Worm (Caenorhabditis elegans) whole organism, L1 larva: Measurements from ENCODE around the gene T07H3.7.

Experiments used
- dpl-1 ChIP-seq, 3 experiments: fragments of 150-350 bp in 2 of 3; sonication (generic microtip) in 1 of 3; optimal IDR thresholded peaks; 2 replicates each; lab custom pipeline; 2014 to 2017; ENCODE audit warnings: missing biosample characterization in 3 of 3, missing genetic modification characterization in 3 of 3, missing genetic modification reagents in 3 of 3
- efl-1 ChIP-seq, 4 experiments: fragments of 150-350 bp; optimal IDR thresholded peaks in 3 of 4; peaks in 1 of 4; 1 replicate in 1 of 4; 2 replicates in 3 of 4; lab custom pipeline; 2014; ENCODE audit warnings: missing biosample characterization in 2 of 4, missing genetic modification characterization in 2 of 4, missing genetic modification reagents in 2 of 4
- hlh-17 ChIP-seq: fragments of 200-800 bp; sonication (Bioruptor generic); optimal IDR thresholded peaks from 2 replicates; lab custom pipeline; 2018; ENCODE audit warnings: missing genetic modification characterization, mild to moderate bottlenecking, missing compliant biosample characterization, moderate library complexity, borderline replicate concordance
- lin-13 ChIP-seq: fragments of 150-350 bp; optimal IDR thresholded peaks from 2 replicates; lab custom pipeline; 2014; ENCODE audit warnings: missing biosample characterization, missing genetic modification reagents, missing genetic modification characterization
- lin-39 ChIP-seq: fragments of 150-350 bp; optimal IDR thresholded peaks from 2 replicates; lab custom pipeline; 2014; ENCODE audit warnings: missing biosample characterization, missing genetic modification reagents, missing genetic modification characterization
- pag-3 ChIP-seq: sonication (generic microtip); optimal IDR thresholded peaks from 2 replicates; lab custom pipeline; 2017; ENCODE audit warnings: missing genetic modification characterization, mild to moderate bottlenecking, missing compliant biosample characterization, antibody characterized with exemption, borderline replicate concordance; ENCODE audit not compliant: insufficient read depth
- pax-3 ChIP-seq: fragments of 200-800 bp; sonication (Bioruptor generic); optimal IDR thresholded peaks from 2 replicates; lab custom pipeline; 2018; ENCODE audit warnings: mild to moderate bottlenecking, missing genetic modification characterization, moderate library complexity, missing compliant biosample characterization
- pqm-1 ChIP-seq: sonication (generic microtip); optimal IDR thresholded peaks from 3 replicates; lab custom pipeline; 2017; ENCODE audit warnings: missing biosample characterization, missing genetic modification characterization
- unc-30 ChIP-seq: sonication (generic microtip); optimal IDR thresholded peaks from 2 replicates; lab custom pipeline; 2017; ENCODE audit warnings: missing biosample characterization, missing genetic modification characterization

ce11 chrII:1545625-1546024 is 44.1 kb downstream of the T07H3.7 start, which contains the start of gene K05F6.12:
- TF ChIP-seq lin-13: no peak
- no peak for TF ChIP-seq hlh-17
- TF ChIP-seq dpl-1 (GFP tag; optimal IDR thresholded peaks at IDR 0.05; lab: Kevin White, UChicago): no peak
- no peak for TF ChIP-seq efl-1 (optimal IDR thresholded peaks at IDR 0.05; lab: Kevin White, UChicago)
- no peak for TF ChIP-seq efl-1 (GFP tag; optimal IDR thresholded peaks at IDR 0.05 in 1 of 2; lab: Kevin White, UChicago)
- no peak for TF ChIP-seq pqm-1
- TF ChIP-seq lin-39 (tag; lab: Kevin White, UChicago): no peak
- TF ChIP-seq pax-3 (tag; lab: Kevin White, UChicago): no peak
- TF ChIP-seq unc-30 (tag; lab: Kevin White, UChicago): no peak
- no peak for TF ChIP-seq pag-3 (tag; lab: Kevin White, UChicago)
